Worm (Caenorhabditis elegans) whole organism, L3 larva: ENCODE results near the gene sri-61.
"Not testable (repeated sequence)": the region's sequence is repeated elsewhere in the genome, so short reads cannot be mapped to it uniquely, and the experiment has no call there.

ENCODE experiments used
- R02D3.7 ChIP-seq: fragments of 150-350 bp; optimal IDR thresholded peaks from 2 replicates; lab custom pipeline; 2014; ENCODE audit warnings: missing biosample characterization, missing genetic modification characterization
- fkh-10 ChIP-seq: sonication (generic microtip); optimal IDR thresholded peaks from 2 replicates; lab custom pipeline; 2017; ENCODE audit warnings: missing biosample characterization, missing genetic modification reagents, missing genetic modification characterization
- nhr-76 ChIP-seq: fragments of 150-350 bp; sonication (generic microtip); optimal IDR thresholded peaks from 5 replicates; lab custom pipeline; 2014; ENCODE audit warnings: missing biosample characterization, missing genetic modification characterization

DNA sequence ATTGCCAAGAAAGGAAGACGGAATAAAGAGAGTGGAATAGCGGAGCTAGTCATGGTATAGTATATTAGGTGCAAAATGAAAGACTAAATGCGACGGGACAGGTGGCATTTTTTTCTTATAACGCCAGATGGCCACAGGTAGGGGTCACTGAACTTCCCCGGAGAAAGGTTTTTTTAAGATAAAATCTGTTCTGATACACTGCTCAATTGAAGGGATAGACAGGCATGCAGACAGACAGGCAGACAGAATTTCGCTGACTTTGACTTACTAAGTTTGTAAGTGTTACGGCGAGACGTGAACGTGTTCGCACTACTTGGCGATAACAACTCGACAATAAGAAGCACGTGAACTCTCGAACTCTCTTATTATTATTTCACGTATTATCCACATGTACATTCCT lies 26.6 kb downstream of the sri-61 start, which contains the start of the genes F22E5.20 and F22E5.1:
- TF ChIP-seq fkh-10 (GFP tag; lab: Kevin White, UChicago); nhr-76; R02D3.7 (tag; lab: Kevin White, UChicago): not testable (repeated sequence)
